Worm (Caenorhabditis elegans) whole organism, midembryonic: ENCODE results near the gene srw-109.

Experiments
- cog-1 ChIP-seq: sonication (generic microtip); optimal IDR thresholded peaks from 2 replicates; lab custom pipeline; 2016; ENCODE audit warnings: missing genetic modification characterization, missing compliant biosample characterization
- flt-1 ChIP-seq: fragments of 200-800 bp; sonication (Bioruptor generic); IDR thresholded peaks from 2 replicates; pipeline ENCODE4 v1.3.6; 2022; ENCODE audit warnings: missing genetic modification characterization, missing compliant biosample characterization
- ztf-23 ChIP-seq: fragments of 200-800 bp; sonication (Bioruptor generic); IDR thresholded peaks from 2 replicates; pipeline ENCODE4 v1.3.6; 2022; ENCODE audit warnings: missing genetic modification reagents, missing genetic modification characterization, missing compliant biosample characterization
- ztf-29 ChIP-seq: fragments of 200-800 bp; sonication (Bioruptor generic); IDR thresholded peaks from 2 replicates; pipeline ENCODE4 v1.3.6; 2022; ENCODE audit warnings: missing genetic modification reagents, missing genetic modification characterization, missing compliant biosample characterization

DNA sequence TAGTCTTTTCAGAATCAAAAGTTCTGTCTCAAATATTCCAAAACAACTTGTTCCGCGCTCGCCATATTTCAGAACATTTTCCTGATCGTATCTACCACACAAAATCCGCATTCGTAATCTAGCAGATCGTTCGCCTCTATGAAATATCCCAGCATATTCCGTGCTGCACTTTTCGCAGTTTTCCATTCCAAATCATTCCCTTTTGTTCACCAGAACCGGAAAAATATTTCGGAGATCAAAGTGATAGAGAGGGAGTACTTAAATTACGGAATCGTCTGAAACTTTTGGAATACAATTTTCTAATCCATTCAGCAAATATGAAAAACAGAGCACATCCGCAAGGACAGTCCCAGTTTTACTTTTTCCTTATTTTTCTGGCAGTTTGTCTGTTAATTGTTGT lies 20.9 kb downstream of the srw-109 start, which contains the start of gene K06H6.1:
- no peak for TF ChIP-seq cog-1
- TF ChIP-seq ztf-23, result no peak
- TF ChIP-seq flt-1 (GFP tag; lab: Robert Waterston, UW), result no peak
- TF ChIP-seq ztf-29, result no peak
